Worm (Caenorhabditis elegans) whole organism, L1 larva: ENCODE results near the gene pei-1.

Experiments
- C34B4.2 ChIP-seq: sonication (generic microtip); optimal IDR thresholded peaks from 2 replicates; lab custom pipeline; 2017; ENCODE audit warnings: mild to moderate bottlenecking, missing genetic modification characterization, missing compliant biosample characterization
- F16B12.6 ChIP-seq: fragments of 150-350 bp; optimal IDR thresholded peaks from 2 replicates; lab custom pipeline; 2014; ENCODE audit warnings: missing biosample characterization, missing genetic modification characterization
- alr-1 ChIP-seq: fragments of 200-800 bp; sonication (Bioruptor generic); optimal IDR thresholded peaks from 2 replicates; lab custom pipeline; 2018; ENCODE audit warnings: borderline replicate concordance, mild to moderate bottlenecking, missing genetic modification characterization, missing compliant biosample characterization
- blmp-1 ChIP-seq: fragments of 150-350 bp; optimal IDR thresholded peaks from 2 replicates; lab custom pipeline; 2014; ENCODE audit warnings: missing biosample characterization, missing genetic modification characterization
- ceh-63 ChIP-seq: fragments of 200-800 bp; sonication (Bioruptor generic); optimal IDR thresholded peaks from 2 replicates; lab custom pipeline; 2018; ENCODE audit warnings: mild to moderate bottlenecking, missing genetic modification characterization, missing compliant biosample characterization
- dsc-1 ChIP-seq: sonication (generic microtip); optimal IDR thresholded peaks from 2 replicates; lab custom pipeline; 2016; ENCODE audit warnings: mild to moderate bottlenecking, missing genetic modification characterization, missing compliant biosample characterization
- efl-1 ChIP-seq, 4 experiments: fragments of 150-350 bp; optimal IDR thresholded peaks in 3 of 4; peaks in 1 of 4; 1 replicate in 1 of 4; 2 replicates in 3 of 4; lab custom pipeline; 2014; ENCODE audit warnings: missing biosample characterization in 2 of 4, missing genetic modification characterization in 2 of 4, missing genetic modification reagents in 2 of 4
- egl-13 ChIP-seq: sonication (generic microtip); optimal IDR thresholded peaks from 2 replicates; lab custom pipeline; 2016; ENCODE audit warnings: missing genotype, missing genetic modification reagents, missing genetic modification characterization, missing compliant biosample characterization
- egl-27 ChIP-seq, 2 experiments: fragments of 150-350 bp in 1 of 2; sonication (generic microtip); optimal IDR thresholded peaks; 3 replicates each; lab custom pipeline; 2017 to 2018; ENCODE audit warnings: missing biosample characterization in 2 of 2, missing genetic modification characterization in 2 of 2, missing genetic modification reagents in 2 of 2
- elt-2 ChIP-seq: sonication (generic microtip); optimal IDR thresholded peaks from 2 replicates; lab custom pipeline; 2016; ENCODE audit warnings: missing genetic modification characterization, mild to moderate bottlenecking, inconsistent platforms, missing compliant biosample characterization, missing genetic modification reagents
- hlh-17 ChIP-seq: fragments of 200-800 bp; sonication (Bioruptor generic); optimal IDR thresholded peaks from 2 replicates; lab custom pipeline; 2018; ENCODE audit warnings: missing genetic modification characterization, mild to moderate bottlenecking, missing compliant biosample characterization, moderate library complexity, borderline replicate concordance
- isw-1 ChIP-seq: fragments of 200-800 bp; sonication (Bioruptor generic); IDR thresholded peaks from 2 replicates; pipeline ENCODE4 v1.3.6; 2022; ENCODE audit warnings: missing genetic modification characterization, missing compliant biosample characterization
- jun-1 ChIP-seq: fragments of 150-350 bp; optimal IDR thresholded peaks from 2 replicates; lab custom pipeline; 2014; ENCODE audit warnings: missing biosample characterization, missing genetic modification reagents, missing genetic modification characterization
- lin-13 ChIP-seq: fragments of 150-350 bp; optimal IDR thresholded peaks from 2 replicates; lab custom pipeline; 2014; ENCODE audit warnings: missing biosample characterization, missing genetic modification reagents, missing genetic modification characterization
- lin-15B ChIP-seq: fragments of 150-350 bp; sonication (generic microtip); optimal IDR thresholded peaks from 3 replicates; lab custom pipeline; 2014; ENCODE audit warnings: missing biosample characterization, missing genetic modification characterization
- lin-35 ChIP-seq, 2 experiments: fragments of 150-350 bp; optimal IDR thresholded peaks; 2 replicates each; lab custom pipeline; 2014; ENCODE audit warnings: missing biosample characterization in 2 of 2, missing genetic modification characterization in 2 of 2, missing genetic modification reagents in 2 of 2
- lir-3 ChIP-seq: sonication (generic microtip); optimal IDR thresholded peaks from 2 replicates; lab custom pipeline; 2016; ENCODE audit warnings: mild to moderate bottlenecking, missing genetic modification characterization, moderate library complexity, missing compliant biosample characterization; ENCODE audit not compliant: poor library complexity
- lsy-2 ChIP-seq, 2 experiments: fragments of 150-350 bp; optimal IDR thresholded peaks; 2 replicates each; lab custom pipeline; 2014; ENCODE audit warnings: missing biosample characterization in 2 of 2, missing genetic modification characterization in 2 of 2
- mab-9 ChIP-seq: fragments of 200-800 bp; sonication (Bioruptor generic); IDR thresholded peaks from 2 replicates; pipeline ENCODE4 v1.3.6; 2022; ENCODE audit warnings: missing genetic modification reagents, missing genetic modification characterization, missing compliant biosample characterization
- mep-1 ChIP-seq: fragments of 150-350 bp; optimal IDR thresholded peaks from 2 replicates; lab custom pipeline; 2014; ENCODE audit warnings: missing biosample characterization, missing genetic modification characterization
- nhr-20 ChIP-seq: sonication (generic microtip); optimal IDR thresholded peaks from 2 replicates; lab custom pipeline; 2016; ENCODE audit warnings: mild to moderate bottlenecking, missing genetic modification characterization, missing compliant biosample characterization
- nhr-28 ChIP-seq: fragments of 150-350 bp; optimal IDR thresholded peaks from 2 replicates; lab custom pipeline; 2014; ENCODE audit warnings: missing biosample characterization, missing genetic modification characterization
- nhr-71 ChIP-seq: sonication (generic microtip); optimal IDR thresholded peaks from 2 replicates; lab custom pipeline; 2016; ENCODE audit warnings: mild to moderate bottlenecking, missing genetic modification characterization, moderate library complexity, missing compliant biosample characterization
- nhr-76 ChIP-seq: sonication (generic microtip); optimal IDR thresholded peaks from 2 replicates; lab custom pipeline; 2017; ENCODE audit warnings: missing biosample characterization, missing genetic modification characterization
- nhr-85 ChIP-seq: sonication (generic microtip); peaks from one replicate; lab custom pipeline; 2016; ENCODE audit warnings: missing genetic modification characterization, inconsistent platforms, missing compliant biosample characterization
- pqm-1 ChIP-seq: sonication (generic microtip); optimal IDR thresholded peaks from 3 replicates; lab custom pipeline; 2017; ENCODE audit warnings: missing biosample characterization, missing genetic modification characterization
- rnt-1 ChIP-seq: sonication (generic microtip); optimal IDR thresholded peaks from 2 replicates; lab custom pipeline; 2016; ENCODE audit warnings: mild to moderate bottlenecking, missing genetic modification characterization, moderate library complexity, missing compliant biosample characterization
- snpc-4 ChIP-seq: fragments of 150-350 bp; optimal IDR thresholded peaks from 2 replicates; lab custom pipeline; 2014; ENCODE audit warnings: missing biosample characterization, missing genetic modification characterization
- snu-23 ChIP-seq: sonication (generic microtip); optimal IDR thresholded peaks from 2 replicates; lab custom pipeline; 2016; ENCODE audit warnings: missing genetic modification characterization, missing compliant biosample characterization
- sox-4 ChIP-seq: sonication (generic microtip); optimal IDR thresholded peaks from 2 replicates; lab custom pipeline; 2016; ENCODE audit warnings: missing genetic modification characterization, missing compliant biosample characterization
- sup-37 ChIP-seq: fragments of 200-800 bp; sonication (Bioruptor generic); optimal IDR thresholded peaks from 2 replicates; lab custom pipeline; 2018; ENCODE audit warnings: mild to moderate bottlenecking, missing genetic modification characterization, missing compliant biosample characterization
- tbx-2 ChIP-seq: sonication (generic microtip); optimal IDR thresholded peaks from 2 replicates; lab custom pipeline; 2016; ENCODE audit warnings: missing genetic modification characterization, missing compliant biosample characterization
- unc-30 ChIP-seq: sonication (generic microtip); optimal IDR thresholded peaks from 2 replicates; lab custom pipeline; 2017; ENCODE audit warnings: missing biosample characterization, missing genetic modification characterization
- unc-98 ChIP-seq: fragments of 200-800 bp; sonication (Bioruptor generic); IDR thresholded peaks from 2 replicates; pipeline ENCODE4 v1.3.6; 2022; ENCODE audit warnings: missing genetic modification characterization, missing compliant biosample characterization
- zag-1 ChIP-seq: fragments of 150-350 bp; optimal IDR thresholded peaks from 2 replicates; lab custom pipeline; 2014; ENCODE audit warnings: missing biosample characterization, missing genetic modification characterization
- ztf-11 ChIP-seq, 2 experiments: sonication (generic microtip); optimal IDR thresholded peaks; 2 replicates each; lab custom pipeline; 2016 to 2017; ENCODE audit warnings: missing genetic modification characterization in 2 of 2, missing biosample characterization in 1 of 2, missing compliant biosample characterization in 1 of 2

Gene pei-1

DNA sequence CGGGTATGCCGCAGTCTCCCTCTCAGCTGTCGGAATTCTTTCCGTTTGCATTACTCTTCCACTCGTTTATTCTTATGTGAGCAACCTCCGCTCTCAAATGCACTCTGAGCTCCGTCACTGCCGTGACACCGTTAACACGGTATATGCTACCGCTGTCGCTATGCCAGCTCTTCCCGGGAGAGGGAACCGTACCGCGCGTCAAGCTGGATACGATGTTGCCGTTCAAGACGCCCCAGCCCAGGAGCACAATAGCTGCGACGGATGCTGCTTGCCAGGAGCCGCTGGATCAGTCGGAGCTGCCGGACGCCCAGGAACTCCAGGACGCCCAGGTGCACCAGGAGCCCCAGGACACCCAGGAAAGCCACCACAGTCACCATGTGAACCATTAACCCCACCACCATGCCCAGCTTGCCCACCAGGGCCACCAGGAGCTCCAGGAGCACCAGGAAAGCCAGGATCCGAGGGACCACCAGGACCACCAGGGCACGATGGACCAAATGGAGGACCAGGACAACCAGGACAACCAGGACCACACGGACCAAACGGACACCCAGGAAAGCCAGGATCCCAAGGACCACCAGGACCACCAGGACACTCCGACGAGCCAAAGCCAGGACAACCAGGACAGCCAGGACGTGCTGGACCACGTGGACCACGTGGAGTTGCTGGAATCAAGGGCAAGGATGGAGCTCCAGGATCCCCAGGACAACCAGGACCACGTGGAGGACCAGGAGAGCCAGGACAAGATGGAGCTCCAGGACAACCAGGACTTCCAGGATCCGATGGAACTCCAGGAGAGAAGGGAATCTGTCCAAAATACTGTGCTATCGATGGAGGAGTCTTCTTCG lies 28.6 kb downstream of the pei-1 start:
- no peak for TF ChIP-seq nhr-28 (tag; lab: Kevin White, UChicago)
- no peak for TF ChIP-seq unc-98 (GFP tag; lab: Robert Waterston, UW)
- no peak for TF ChIP-seq unc-30 (tag; lab: Kevin White, UChicago)
- no peak for TF ChIP-seq nhr-20 (tag; lab: Kevin White, UChicago)
- TF ChIP-seq sox-4, result no peak
- no peak for TF ChIP-seq rnt-1 (tag; lab: Kevin White, UChicago)
- no peak for TF ChIP-seq nhr-85 (tag; lab: Kevin White, UChicago)
- TF ChIP-seq F16B12.6 (tag; lab: Kevin White, UChicago), result no peak
- TF ChIP-seq efl-1 (optimal IDR thresholded peaks at IDR 0.05; lab: Kevin White, UChicago), result no peak
- no peak for TF ChIP-seq efl-1 (GFP tag; optimal IDR thresholded peaks at IDR 0.05 in 1 of 2; lab: Kevin White, UChicago)
- no peak for TF ChIP-seq lin-13 (GFP tag; lab: Kevin White, UChicago)
- TF ChIP-seq snpc-4, result no peak
- TF ChIP-seq isw-1 (GFP tag; lab: Robert Waterston, UW), result no peak
- TF ChIP-seq lin-15B (tag; lab: Kevin White, UChicago), result no peak
- no peak for TF ChIP-seq pqm-1
- no peak for TF ChIP-seq ceh-63 (GFP tag; lab: Kevin White, UChicago)
- TF ChIP-seq lin-35 (GFP tag; optimal IDR thresholded peaks at IDR 0.05; lab: Kevin White, UChicago), result no peak
- no peak for TF ChIP-seq alr-1 (tag; lab: Kevin White, UChicago)
- no peak for TF ChIP-seq egl-27 (tag; optimal IDR thresholded peaks at IDR 0.05; lab: Kevin White, UChicago)
- TF ChIP-seq tbx-2 (tag; lab: Kevin White, UChicago), result no peak
- TF ChIP-seq, all 84 proteins: peak for 0

DNA sequence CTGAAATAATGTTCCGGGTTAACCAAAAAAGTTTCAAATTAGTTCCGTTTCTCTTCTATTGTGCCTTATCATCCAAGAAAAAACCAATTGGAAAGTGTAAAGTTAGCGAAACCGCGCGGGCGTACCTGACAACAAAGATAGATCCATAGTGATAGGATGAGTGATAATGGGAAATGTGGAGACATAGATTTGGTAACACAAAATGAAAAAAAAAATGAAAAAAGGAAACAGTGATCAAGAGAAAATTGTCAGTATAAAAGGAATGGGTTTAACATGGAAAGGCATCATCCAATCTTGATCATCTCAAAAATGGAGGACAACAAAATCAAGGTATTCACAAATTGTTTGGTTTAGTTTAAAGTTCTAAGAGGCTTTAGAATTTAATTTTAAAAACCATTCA lies 29.2 kb downstream of the pei-1 start, which contains the start of gene col-122:
col-122 (plus strand) TSS at position 301 of the 400 bp plus-strand sequence.
- TF ChIP-seq lsy-2 (tag; optimal IDR thresholded peaks at IDR 0.05; lab: Kevin White, UChicago) (no peak), blmp-1 (tag; lab: Kevin White, UChicago) (peak; percentile 26), C34B4.2 (tag; lab: Kevin White, UChicago) (no peak), rnt-1 (tag; lab: Kevin White, UChicago) (no peak), lin-35 (GFP tag; optimal IDR thresholded peaks at IDR 0.05; lab: Kevin White, UChicago) (no peak)

ce11 chrIV:9545986-9546385 lies 46.3 kb downstream of the pei-1 start, which contains the start of gene T05A1.5:
Gene T05A1.5 (plus strand): TSS chrIV:9546286.
- TF ChIP-seq lir-3 (no peak), mep-1 (tag; lab: Kevin White, UChicago) (no peak), nhr-76 (tag; lab: Kevin White, UChicago) (no peak), egl-13 (tag; lab: Kevin White, UChicago) (no peak), lin-13 (GFP tag; lab: Kevin White, UChicago) (no peak), mab-9 (GFP tag; lab: Robert Waterston, UW) (no peak), sup-37 (no peak), jun-1 (tag; lab: Kevin White, UChicago) (no peak), alr-1 (tag; lab: Kevin White, UChicago) (no peak), dsc-1 (tag; lab: Kevin White, UChicago) (no peak), zag-1 (tag; lab: Kevin White, UChicago) (no peak), snu-23 (GFP tag; lab: Kevin White, UChicago) (no peak), nhr-71 (tag; lab: Kevin White, UChicago) (no peak)

DNA sequence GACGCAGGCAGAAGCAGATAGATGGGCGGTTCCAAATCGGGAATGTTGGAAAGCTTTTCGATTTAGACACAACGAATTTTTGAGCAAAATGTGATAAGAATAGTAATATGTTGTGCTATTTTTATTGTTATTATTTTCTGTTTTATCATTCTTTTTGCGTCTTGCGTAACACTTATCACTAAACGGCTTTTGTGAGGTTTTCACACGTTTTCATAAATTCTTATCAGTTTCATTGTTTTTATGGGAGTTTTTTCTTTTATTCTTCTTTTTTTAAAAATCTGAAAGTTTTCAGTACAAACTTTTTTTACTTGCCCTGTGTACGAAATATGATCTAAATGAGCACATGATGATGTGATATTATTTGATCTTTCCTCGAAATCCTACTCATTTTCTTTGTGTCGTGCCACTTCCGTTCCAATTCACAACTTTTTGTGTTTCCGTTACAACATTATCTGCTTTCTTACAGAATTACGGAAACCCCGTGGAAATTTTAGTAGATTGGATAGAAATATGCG lies 51.9 kb downstream of the pei-1 start, which contains the start of gene fbl-1:
fbl-1 (plus strand) TSS at position 465 of the 515 bp plus-strand sequence.
- TF ChIP-seq pqm-1, result peak; percentile 41
- TF ChIP-seq hlh-17 (GFP tag; lab: Kevin White, UChicago), result no peak
- peak; percentile 93 for TF ChIP-seq elt-2
- TF ChIP-seq lir-3, result no peak
- TF ChIP-seq lin-35 (GFP tag; optimal IDR thresholded peaks at IDR 0.05; lab: Kevin White, UChicago), result peak in 1 of 2 experiments; percentile 8
- TF ChIP-seq unc-30 (tag; lab: Kevin White, UChicago), result no peak
- TF ChIP-seq ztf-11 (tag; optimal IDR thresholded peaks at IDR 0.05; lab: Kevin White, UChicago), result no peak
- no peak for TF ChIP-seq zag-1 (tag; lab: Kevin White, UChicago)
- TF ChIP-seq, all 84 proteins: peak for 3
